Fruit fly (Drosophila melanogaster): ENCODE measurements around the gene ND-ACP.

The ND-ACP gene

DNA sequence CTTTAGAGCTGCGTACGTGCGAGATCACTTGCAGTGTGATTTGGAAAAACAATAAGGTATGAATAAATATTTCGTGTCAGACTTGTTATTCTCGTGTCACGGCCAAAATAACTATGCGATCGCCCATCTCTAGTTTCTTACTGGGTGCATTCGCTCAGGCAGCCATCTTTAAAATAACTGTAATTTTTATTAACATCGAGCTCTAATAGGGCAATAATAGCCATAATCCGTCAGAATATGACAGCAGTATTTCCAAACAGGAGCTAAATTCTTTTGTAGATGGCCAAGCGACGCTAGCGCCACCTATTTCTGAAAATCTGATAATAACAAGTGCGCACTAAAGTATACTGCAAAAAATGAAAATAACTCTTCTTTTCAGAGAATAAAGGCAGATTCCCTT is 22.3 kb downstream of the ND-ACP start (continued):
- peak; percentile 84 for TF ChIP-seq CG3995 (GFP tag; optimal IDR thresholded peaks at IDR 0.05)
- TF ChIP-seq Deaf1 (tag; optimal IDR thresholded peaks at IDR 0.05) = peak; percentile 2
- TF ChIP-seq CG32767 (GFP tag; IDR thresholded peaks at IDR 0.05) = no peak
- no peak for TF ChIP-seq dan (GFP tag; IDR thresholded peaks at IDR 0.05)
- peak; percentile 90 for TF ChIP-seq CG16813 (GFP tag; IDR thresholded peaks at IDR 0.05; ENCODE audit: partially characterized antibody)
- TF ChIP-seq CG13894 (tag; optimal IDR thresholded peaks at IDR 0.05) = peak; percentile 53
- peak; percentile 96 for TF ChIP-seq CG13287 (GFP tag; IDR thresholded peaks at IDR 0.05; ENCODE audit: partially characterized antibody)
- TF ChIP-seq Bdp1 (GFP tag; optimal IDR thresholded peaks at IDR 0.05) = no peak
- no peak for TF ChIP-seq MTF-1 (GFP tag; optimal IDR thresholded peaks at IDR 0.05; ENCODE audit: borderline replicate concordance)
- peak; percentile 80 for TF ChIP-seq vnd (GFP tag; IDR thresholded peaks at IDR 0.05; ENCODE audit: partially characterized antibody)
- peak; percentile 21 for TF ChIP-seq Jarid2 (GFP tag; optimal IDR thresholded peaks at IDR 0.05)
- peak; percentile 21 for TF ChIP-seq CG2678 (tag; optimal IDR thresholded peaks at IDR 0.05)
- TF ChIP-seq zen2 (GFP tag; IDR thresholded peaks at IDR 0.05; ENCODE audit: partially characterized antibody) = peak; percentile 84
- TF ChIP-seq yki (optimal IDR thresholded peaks at IDR 0.05) = no peak
- no peak for TF ChIP-seq Hr3 (GFP tag; optimal IDR thresholded peaks at IDR 0.05)
- peak; percentile 24; the same call in 1 of the 2 replicates for TF ChIP-seq CG14441 (GFP tag; IDR thresholded peaks at IDR 0.05)
- TF ChIP-seq Drgx (GFP tag; IDR thresholded peaks at IDR 0.05) = no peak
- no peak for TF ChIP-seq ap (GFP tag; IDR thresholded peaks at IDR 0.05)
- peak; percentile 61 for TF ChIP-seq lilli (GFP tag; optimal IDR thresholded peaks at IDR 0.05)
- no peak for TF ChIP-seq zfh1 (GFP tag; IDR thresholded peaks at IDR 0.05)
- 0 out of 3 replicates have a peak, but pooled peaks have one; percentile 11 for TF ChIP-seq CG14050 (GFP tag; IDR thresholded peaks at IDR 0.05)
- TF ChIP-seq NFAT (GFP tag; IDR thresholded peaks at IDR 0.05) = peak; percentile 29; the same call in 1 of the 2 replicates
- no peak for TF ChIP-seq bowl (GFP tag; IDR thresholded peaks at IDR 0.05)
- no peak for TF ChIP-seq CG14667 (GFP tag; IDR thresholded peaks at IDR 0.05)
- peak; percentile 67 for TF ChIP-seq gro (GFP tag; optimal IDR thresholded peaks at IDR 0.05)
- TF ChIP-seq tna (GFP tag; IDR thresholded peaks at IDR 0.05; ENCODE audit: partially characterized antibody) = peak; percentile 74
- peak; percentile 73 for TF ChIP-seq nerfin-1 (tag; optimal IDR thresholded peaks at IDR 0.05)
- TF ChIP-seq gt (GFP tag; IDR thresholded peaks at IDR 0.05) = no peak
- peak; percentile 29; the same call in 1 of the 2 replicates for TF ChIP-seq Xrp1 (GFP tag; IDR thresholded peaks at IDR 0.05)
- peak; percentile 11 for TF ChIP-seq Max (GFP tag; optimal IDR thresholded peaks at IDR 0.05)
- TF ChIP-seq zen (tag; optimal IDR thresholded peaks at IDR 0.05) = peak; percentile 61
- no peak for TF ChIP-seq CG9609 (GFP tag; optimal IDR thresholded peaks at IDR 0.05)
- TF ChIP-seq bcd (GFP tag; optimal IDR thresholded peaks at IDR 0.05) = peak; percentile 10
- TF ChIP-seq knrl (GFP tag; IDR thresholded peaks at IDR 0.05; ENCODE audit: partially characterized antibody) = peak; percentile 85
- TF ChIP-seq tap (tag; optimal IDR thresholded peaks at IDR 0.05) = no peak
- TF ChIP-seq nerfin-2 (GFP tag; IDR thresholded peaks at IDR 0.05; ENCODE audit: partially characterized antibody) = peak; percentile 73
- TF ChIP-seq CG12236 (GFP tag; optimal IDR thresholded peaks at IDR 0.05) = peak; percentile 30
- TF ChIP-seq CG33213 (GFP tag; optimal IDR thresholded peaks at IDR 0.05) = peak; percentile 57
- TF ChIP-seq CG8924 (tag; optimal IDR thresholded peaks at IDR 0.05) = peak; percentile 54
- TF ChIP-seq Hey (tag; optimal IDR thresholded peaks at IDR 0.05) = no peak
- no peak for TF ChIP-seq Lim3 (GFP tag; IDR thresholded peaks at IDR 0.05)
- peak; percentile 0 for TF ChIP-seq Nf-YB (GFP tag; optimal IDR thresholded peaks at IDR 0.05)
- TF ChIP-seq CG42726 (GFP tag; IDR thresholded peaks at IDR 0.05; ENCODE audit: partially characterized antibody) = peak; percentile 67; the same call in 1 of the 2 replicates
- peak; percentile 96 for TF ChIP-seq sna (GFP tag; IDR thresholded peaks at IDR 0.05; ENCODE audit: partially characterized antibody)
- TF ChIP-seq CG3838 (GFP tag; optimal IDR thresholded peaks at IDR 0.05) = no peak
- peak; percentile 49 for TF ChIP-seq CG3163 (GFP tag; optimal IDR thresholded peaks at IDR 0.05)
- TF ChIP-seq Spps (tag; optimal IDR thresholded peaks at IDR 0.05) = peak; percentile 31
- TF ChIP-seq CG9727 (GFP tag; optimal IDR thresholded peaks at IDR 0.05) = peak; percentile 14
- no peak for TF ChIP-seq so (GFP tag; IDR thresholded peaks at IDR 0.05)
- peak; percentile 6 for TF ChIP-seq Dek (tag; optimal IDR thresholded peaks at IDR 0.05)
- peak; percentile 78 for TF ChIP-seq CG6791 (GFP tag; IDR thresholded peaks at IDR 0.05; ENCODE audit: partially characterized antibody)
